Fruit fly (Drosophila melanogaster) whole organism: Measurements from ENCODE around the gene CG15201.

ENCODE experiments used
- CG8478 ChIP-seq: fragments of >200 bp; optimal IDR thresholded peaks from 2 replicates; lab custom pipeline; 2018; ENCODE audit warnings: inconsistent platforms
- Dll ChIP-seq: fragments of >200 bp; optimal IDR thresholded peaks from 2 replicates; lab custom pipeline; 2017
- EcR ChIP-seq, 2 experiments: fragments of >200 bp; optimal IDR thresholded peaks; 2 replicates each; lab custom pipeline; 2017; ENCODE audit warnings: missing biosample characterization in 2 of 2, missing genetic modification characterization in 2 of 2, missing genetic modification reagents in 2 of 2
- pan ChIP-seq: fragments of >200 bp; optimal IDR thresholded peaks from 2 replicates; lab custom pipeline; 2017
- psq ChIP-seq: fragments of >200 bp; optimal IDR thresholded peaks from 2 replicates; lab custom pipeline; 2017
- usp ChIP-seq: fragments of >200 bp; optimal IDR thresholded peaks from 2 replicates; lab custom pipeline; 2017; ENCODE audit warnings: missing biosample characterization, missing genetic modification characterization, mixed read lengths

Gene CG15201

dm6 chrX:11149201-11149600, 5.3 kb downstream of the CG15201 start, which contains the start of gene Lint-1:
Gene Lint-1, plus strand, starts transcription at chrX:11149323.
- TF ChIP-seq EcR (GFP tag; optimal IDR thresholded peaks at IDR 0.05; lab: Kevin White, UChicago) (no peak), pan (lab: Kevin White, UChicago) (no peak), usp (GFP tag; lab: Kevin White, UChicago) (no peak), psq (lab: Kevin White, UChicago) (no peak), Dll (lab: Kevin White, UChicago) (no peak), CG8478 (lab: Kevin White, UChicago) (no peak)

dm6 chrX:11153413-11153812, 9.5 kb downstream of the CG15201 start:
- TF ChIP-seq pan (lab: Kevin White, UChicago) (no peak), usp (GFP tag; lab: Kevin White, UChicago) (no peak), EcR (GFP tag; optimal IDR thresholded peaks at IDR 0.05; lab: Kevin White, UChicago) (no peak), psq (lab: Kevin White, UChicago) (no peak), Dll (lab: Kevin White, UChicago) (no peak), CG8478 (lab: Kevin White, UChicago) (no peak)

dm6 chrX:11153826-11154510, 10.0 kb downstream of the CG15201 start, which contains the start of the genes rtv and Dlic:
Gene rtv, minus strand, starts transcription at chrX:11153990.
Gene Dlic, plus strand, starts transcription at chrX:11154421.
- TF ChIP-seq usp (GFP tag; lab: Kevin White, UChicago) = no peak
- no peak for TF ChIP-seq Dll (lab: Kevin White, UChicago)
- no peak for TF ChIP-seq CG8478 (lab: Kevin White, UChicago)
- TF ChIP-seq EcR (GFP tag; optimal IDR thresholded peaks at IDR 0.05; lab: Kevin White, UChicago) = no peak
- TF ChIP-seq pan (lab: Kevin White, UChicago) = no peak

dm6 chrX:11154511-11155197, 10.7 kb downstream of the CG15201 start:
- TF ChIP-seq EcR (GFP tag; optimal IDR thresholded peaks at IDR 0.05; lab: Kevin White, UChicago) = no peak
- no peak for TF ChIP-seq pan (lab: Kevin White, UChicago)
- TF ChIP-seq usp (GFP tag; lab: Kevin White, UChicago) = no peak
- TF ChIP-seq Dll (lab: Kevin White, UChicago) = peak; percentile 83
- peak; percentile 56 for TF ChIP-seq CG8478 (lab: Kevin White, UChicago)

dm6 chrX:11155808-11156589, 12.1 kb downstream of the CG15201 start:
- no peak for TF ChIP-seq usp (GFP tag; lab: Kevin White, UChicago)
- no peak for TF ChIP-seq pan (lab: Kevin White, UChicago)
- TF ChIP-seq EcR (GFP tag; optimal IDR thresholded peaks at IDR 0.05; lab: Kevin White, UChicago) = no peak
- no peak for TF ChIP-seq psq (lab: Kevin White, UChicago)

dm6 chrX:11159710-11160446, 16.0 kb downstream of the CG15201 start, which contains the start of gene CG32668:
Gene CG32668, minus strand, starts transcription at chrX:11159760.
- no peak for TF ChIP-seq psq (lab: Kevin White, UChicago)
- TF ChIP-seq EcR (GFP tag; optimal IDR thresholded peaks at IDR 0.05; lab: Kevin White, UChicago) = no peak
- no peak for TF ChIP-seq Dll (lab: Kevin White, UChicago)
- no peak for TF ChIP-seq CG8478 (lab: Kevin White, UChicago)
- TF ChIP-seq usp (GFP tag; lab: Kevin White, UChicago) = no peak
- no peak for TF ChIP-seq pan (lab: Kevin White, UChicago)

dm6 chrX:11168958-11169357, 25.0 kb downstream of the CG15201 start, which contains the start of gene Antdh:
Gene Antdh, minus strand, starts transcription at chrX:11169058.
- no peak for TF ChIP-seq pan (lab: Kevin White, UChicago)
- no peak for TF ChIP-seq CG8478 (lab: Kevin White, UChicago)

dm6 chrX:11170578-11170977, 26.7 kb downstream of the CG15201 start, which contains the start of gene CG1394:
Gene CG1394, minus strand, starts transcription at chrX:11170678.
- TF ChIP-seq usp (GFP tag; lab: Kevin White, UChicago) (no peak), pan (lab: Kevin White, UChicago) (no peak), EcR (GFP tag; optimal IDR thresholded peaks at IDR 0.05; lab: Kevin White, UChicago) (no peak), Dll (lab: Kevin White, UChicago) (no peak), psq (lab: Kevin White, UChicago) (no peak), CG8478 (lab: Kevin White, UChicago) (no peak)

dm6 chrX:11176073-11176472, 32.2 kb downstream of the CG15201 start:
- TF ChIP-seq pan (lab: Kevin White, UChicago) (no peak), psq (lab: Kevin White, UChicago) (no peak), Dll (lab: Kevin White, UChicago) (no peak), EcR (GFP tag; optimal IDR thresholded peaks at IDR 0.05; lab: Kevin White, UChicago) (no peak), usp (GFP tag; lab: Kevin White, UChicago) (no peak), CG8478 (lab: Kevin White, UChicago) (no peak)

- TF ChIP-seq Dll (lab: Kevin White, UChicago) (no peak), usp (GFP tag; lab: Kevin White, UChicago) (no peak), EcR (GFP tag; optimal IDR thresholded peaks at IDR 0.05; lab: Kevin White, UChicago) (no peak), psq (lab: Kevin White, UChicago) (no peak), pan (lab: Kevin White, UChicago) (no peak), CG8478 (lab: Kevin White, UChicago) (no peak)
These were observed 38.7 kb downstream of the CG15201 start, which contains the start of gene CG15200 for dm6 chrX:11182631-11183030. Gene CG15200, plus strand, starts transcription at chrX:11182931.
